Worm (Caenorhabditis elegans): Measurements from ENCODE around the gene smf-2.

Gene smf-2

ce11 chrX:6729593-6729992, 11.1 kb upstream of the smf-2 start, which contains the start of gene K11G12.6:
K11G12.6 (minus strand) TSS chrX:6729657.
- TF ChIP-seq nhr-237 (tag; optimal IDR thresholded peaks at IDR 0.05) (no peak), nhr-23 (tag; optimal IDR thresholded peaks at IDR 0.05) (no peak), ZK546.5 (tag; optimal IDR thresholded peaks at IDR 0.05) (no peak), fos-1 (tag; optimal IDR thresholded peaks at IDR 0.05) (no peak), ceh-16 (tag; optimal IDR thresholded peaks at IDR 0.05) (no peak), unc-39 (tag; optimal IDR thresholded peaks at IDR 0.05) (no peak), nhr-11 (tag; optimal IDR thresholded peaks at IDR 0.05) (no peak), snpc-4 (tag; optimal IDR thresholded peaks at IDR 0.05) (no peak), unc-55 (GFP tag; optimal IDR thresholded peaks at IDR 0.05) (peak; percentile 10), sma-3 (GFP tag; optimal IDR thresholded peaks at IDR 0.05) (no peak), nhr-10 (tag; optimal IDR thresholded peaks at IDR 0.05) (no peak), nhr-12 (tag; optimal IDR thresholded peaks at IDR 0.05) (no peak), sma-9 (GFP tag; optimal IDR thresholded peaks at IDR 0.05) (peak; percentile 27), sma-9 (tag; optimal IDR thresholded peaks at IDR 0.05) (no peak), elt-1 (tag; optimal IDR thresholded peaks at IDR 0.05) (no peak), R02D3.7 (tag; optimal IDR thresholded peaks at IDR 0.05) (no peak), peb-1 (tag; optimal IDR thresholded peaks at IDR 0.05) (no peak), ceh-82 (tag; optimal IDR thresholded peaks at IDR 0.05) (no peak), lin-39 (tag; optimal IDR thresholded peaks at IDR 0.05) (no peak), egl-27 (tag; optimal IDR thresholded peaks at IDR 0.05) (no peak), alr-1 (tag; optimal IDR thresholded peaks at IDR 0.05) (no peak), crh-2 (tag; optimal IDR thresholded peaks at IDR 0.05) (peak; percentile 20), nhr-21 (tag; optimal IDR thresholded peaks at IDR 0.05) (no peak), F13H6.1 (tag; optimal IDR thresholded peaks at IDR 0.05) (no peak), lsy-2 (tag; optimal IDR thresholded peaks at IDR 0.05) (peak in 1 of 2 experiments; percentile 41), ztf-1 (GFP tag; conservative IDR thresholded peaks at IDR 0.05) (no peak), skn-1 (tag; optimal IDR thresholded peaks at IDR 0.05) (no peak), nhr-25 (tag; optimal IDR thresholded peaks at IDR 0.05) (no peak), elt-3 (tag; optimal IDR thresholded peaks at IDR 0.05) (no peak), C34F6.9 (tag; optimal IDR thresholded peaks at IDR 0.05) (peak; percentile 55), zag-1 (tag; optimal IDR thresholded peaks at IDR 0.05) (peak; percentile 36), gmeb-1 (tag; optimal IDR thresholded peaks at IDR 0.05) (no peak), sem-4 (tag; optimal IDR thresholded peaks at IDR 0.05) (no peak), mbf-1 (tag; optimal IDR thresholded peaks at IDR 0.05) (no peak), lin-11 (tag; optimal IDR thresholded peaks at IDR 0.05) (no peak), ztf-11 (tag; optimal IDR thresholded peaks at IDR 0.05) (no peak), ama-1 (optimal IDR thresholded peaks at IDR 0.05) (no peak), dmd-4 (tag; optimal IDR thresholded peaks at IDR 0.05) (no peak), lin-13 (GFP tag; optimal IDR thresholded peaks at IDR 0.05) (no peak), nhr-129 (tag; optimal IDR thresholded peaks at IDR 0.05) (peak; percentile 61), aly-2 (tag; optimal IDR thresholded peaks at IDR 0.05) (no peak), nhr-6 (tag; optimal IDR thresholded peaks at IDR 0.05) (no peak), ztf-4 (tag; optimal IDR thresholded peaks at IDR 0.05) (no peak), mdl-1 (tag; optimal IDR thresholded peaks at IDR 0.05) (peak; percentile 3 to 65), Y55F3AM.14 (GFP tag; optimal IDR thresholded peaks at IDR 0.05) (no peak), nhr-77 (tag; optimal IDR thresholded peaks at IDR 0.05) (no peak), mab-5 (tag; optimal IDR thresholded peaks at IDR 0.05) (no peak), unc-62 (GFP tag; optimal IDR thresholded peaks at IDR 0.05) (no peak), blmp-1 (tag; optimal IDR thresholded peaks at IDR 0.05; ENCODE audit: insufficient read depth) (no peak)

Measured in whole organism, L2 larva.